Fruit fly (Drosophila melanogaster) S2 (cell line): ENCODE data around the gene cni.

Source experiments
- CG8478 ChIP-seq: fragments of >200 bp; optimal IDR thresholded peaks from 2 replicates; lab custom pipeline; 2018
- CTCF ChIP-seq, 2 experiments: fragments of >200 bp; optimal IDR thresholded peaks; 2 replicates each; lab custom pipeline; 2018

- no peak for TF ChIP-seq CG8478 (lab: Kevin White, UChicago)
- no peak for TF ChIP-seq CTCF (optimal IDR thresholded peaks at IDR 0.05; lab: Kevin White, UChicago)
These were observed 22.2 kb downstream of the cni start for dm6 chr2L:16288393-16288731.
